Worm (Caenorhabditis elegans): ENCODE measurements around the gene fli-1.

Gene fli-1

DNA sequence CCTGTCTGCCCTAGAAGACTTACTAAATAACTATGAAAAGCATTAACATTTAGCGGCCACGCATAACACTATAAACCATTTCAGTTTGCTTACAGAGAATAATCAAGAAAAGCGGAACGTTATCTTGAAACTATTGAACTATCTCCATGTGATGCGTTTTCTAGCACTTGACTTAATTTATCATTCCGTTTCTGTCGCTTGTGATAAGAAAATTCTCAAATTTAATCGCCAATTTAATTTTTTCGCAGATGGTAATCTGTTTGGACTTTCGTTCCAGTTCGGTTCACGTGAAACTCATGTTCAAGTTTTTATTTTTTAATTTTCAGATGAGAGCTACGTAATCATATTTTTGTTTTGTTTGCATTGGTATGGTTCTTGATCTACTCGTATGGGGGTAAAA lies 26.6 kb downstream of the fli-1 start:
- no peak for TF ChIP-seq unc-62 (GFP tag; optimal IDR thresholded peaks at IDR 0.05)

ce11 chrIII:8656055-8656454 lies 27.5 kb downstream of the fli-1 start:
- TF ChIP-seq unc-62 (GFP tag; optimal IDR thresholded peaks at IDR 0.05), result no peak

- no peak for TF ChIP-seq unc-62 (GFP tag; optimal IDR thresholded peaks at IDR 0.05)
Measured at ce11 chrIII:8655412-8655811, 28.1 kb downstream of the fli-1 start.

DNA sequence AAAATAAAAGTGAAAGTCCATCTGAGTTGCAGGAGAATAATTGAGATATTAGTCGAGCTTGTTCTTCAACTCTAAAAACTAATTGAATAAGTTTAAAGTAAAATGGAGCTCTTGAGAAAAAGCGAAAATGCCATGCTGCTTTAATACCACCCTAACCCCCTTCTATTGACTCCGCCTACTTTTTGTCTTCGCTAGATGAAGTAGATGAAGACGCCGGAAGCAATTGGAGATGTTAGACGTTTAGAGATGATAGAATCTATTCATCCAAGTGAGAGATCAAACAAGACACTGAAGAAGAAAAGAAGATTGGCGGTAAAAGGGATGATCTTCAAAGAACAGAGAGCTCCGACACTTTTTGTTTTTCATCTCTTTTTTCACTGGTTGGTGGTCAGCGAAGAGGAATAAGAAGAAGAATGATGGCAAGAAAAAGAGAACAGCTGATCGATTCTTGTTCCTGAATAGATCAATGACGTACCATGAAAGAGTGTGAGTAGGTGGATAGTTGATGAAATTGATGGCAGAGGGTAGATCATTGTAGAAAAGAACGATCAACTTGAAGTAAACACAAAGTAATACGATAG lies 29.0 kb downstream of the fli-1 start:
- TF ChIP-seq unc-62 (GFP tag; optimal IDR thresholded peaks at IDR 0.05), result no peak

DNA sequence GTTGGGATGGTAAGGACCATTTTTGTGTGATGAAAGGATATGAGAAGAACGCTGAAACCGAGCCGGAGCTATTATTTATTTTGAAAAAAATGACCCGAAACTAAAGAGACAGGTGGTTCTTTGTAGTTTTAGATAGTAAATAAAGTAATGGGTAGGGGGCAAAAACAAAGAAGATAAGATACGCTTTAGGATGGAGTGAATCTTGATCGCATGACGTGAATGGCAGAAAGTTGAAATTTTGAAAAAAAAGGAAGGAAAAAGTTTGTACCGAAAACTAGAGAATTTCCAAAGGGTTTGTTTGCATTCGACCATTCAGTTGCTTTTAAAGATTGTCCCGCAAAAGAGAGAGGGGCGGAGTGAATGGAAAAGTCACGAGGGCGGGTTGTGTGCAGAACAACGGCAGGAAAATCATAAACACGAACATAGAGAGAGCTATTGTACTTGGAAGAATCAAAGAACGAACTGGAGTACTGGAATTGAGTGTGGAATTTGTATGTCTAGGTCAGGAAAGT lies 29.6 kb downstream of the fli-1 start, which contains the start of gene F22B7.9:
Gene F22B7.9 (minus strand): TSS at position 51 of the 512 bp plus-strand sequence.
- TF ChIP-seq unc-62 (GFP tag; optimal IDR thresholded peaks at IDR 0.05), result no peak

DNA sequence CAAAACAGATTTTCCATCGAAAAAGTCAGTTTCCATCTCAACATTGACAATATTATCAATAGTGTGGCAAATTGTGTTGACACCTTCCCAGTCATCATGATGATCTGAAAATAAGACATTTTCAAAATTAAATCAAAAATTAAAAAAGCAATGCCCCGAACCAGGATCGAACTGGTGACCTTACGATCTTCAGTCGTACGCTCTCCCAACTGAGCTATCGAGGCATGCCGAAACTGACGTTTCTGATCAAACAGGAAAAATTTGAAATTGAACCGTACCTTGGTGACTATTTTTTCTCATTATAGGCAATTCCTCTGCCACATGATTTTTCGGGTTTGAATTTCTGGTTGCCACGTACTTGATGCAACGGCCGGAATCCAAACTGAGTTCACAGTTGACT lies 30.1 kb downstream of the fli-1 start:
- no peak for TF ChIP-seq unc-62 (GFP tag; optimal IDR thresholded peaks at IDR 0.05)

DNA sequence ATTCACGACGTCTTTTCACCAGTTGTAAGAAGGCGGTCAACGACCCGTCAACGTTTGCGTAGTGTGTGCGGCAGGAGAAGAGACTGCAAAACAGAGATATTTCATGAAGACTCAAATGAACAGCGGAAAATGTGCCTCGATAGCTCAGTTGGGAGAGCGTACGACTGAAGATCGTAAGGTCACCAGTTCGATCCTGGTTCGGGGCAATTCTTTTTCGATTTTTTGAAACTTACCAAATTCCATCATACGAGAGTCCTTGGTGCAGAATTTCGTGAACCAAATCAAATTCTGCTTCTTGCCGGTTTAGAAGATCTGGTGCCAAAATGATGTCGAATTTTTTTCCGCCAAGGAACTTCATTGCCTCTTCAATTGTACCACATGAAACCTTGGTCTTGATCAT lies 30.6 kb downstream of the fli-1 start:
- TF ChIP-seq unc-62 (GFP tag; optimal IDR thresholded peaks at IDR 0.05), result no peak

DNA sequence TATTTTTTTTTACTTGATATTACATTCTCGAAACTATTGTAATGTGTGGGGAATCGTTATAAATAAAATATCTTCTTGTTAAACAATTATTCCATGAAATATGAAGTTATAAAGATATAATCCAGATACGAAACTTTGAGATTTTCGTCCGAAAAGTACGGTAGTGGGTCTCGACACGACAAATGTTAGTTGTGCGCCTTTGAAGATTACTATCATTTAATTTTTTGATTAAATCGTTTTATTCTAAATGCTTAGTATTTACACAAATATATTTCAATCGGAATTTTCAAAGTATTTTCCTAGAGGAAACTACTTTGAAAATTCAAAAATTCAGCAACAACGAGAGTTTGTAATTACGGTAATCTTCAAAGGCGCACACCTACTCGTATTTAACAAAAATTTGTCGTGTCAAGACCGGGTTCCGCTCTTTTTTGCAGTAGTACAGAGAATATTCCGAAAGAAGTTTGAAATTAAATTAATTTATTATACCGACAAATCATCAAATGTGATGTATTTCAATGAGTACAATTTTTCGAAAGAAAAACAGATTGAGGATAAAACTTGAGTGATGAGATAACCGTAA lies 31.3 kb downstream of the fli-1 start:
- TF ChIP-seq unc-62 (GFP tag; optimal IDR thresholded peaks at IDR 0.05), result no peak

- no peak for TF ChIP-seq unc-62 (GFP tag; optimal IDR thresholded peaks at IDR 0.05)
Measured at ce11 chrIII:8650235-8650817, 33.2 kb downstream of the fli-1 start, which contains the start of gene flp-23. TSS of gene flp-23 (plus strand) at chrIII:8650767.

ce11 chrIII:8648589-8648988 lies 34.9 kb downstream of the fli-1 start, which contains the start of gene F22B7.3:
TSS of gene F22B7.3 (plus strand) at chrIII:8648889.
- TF ChIP-seq unc-62 (GFP tag; optimal IDR thresholded peaks at IDR 0.05), result no peak

DNA sequence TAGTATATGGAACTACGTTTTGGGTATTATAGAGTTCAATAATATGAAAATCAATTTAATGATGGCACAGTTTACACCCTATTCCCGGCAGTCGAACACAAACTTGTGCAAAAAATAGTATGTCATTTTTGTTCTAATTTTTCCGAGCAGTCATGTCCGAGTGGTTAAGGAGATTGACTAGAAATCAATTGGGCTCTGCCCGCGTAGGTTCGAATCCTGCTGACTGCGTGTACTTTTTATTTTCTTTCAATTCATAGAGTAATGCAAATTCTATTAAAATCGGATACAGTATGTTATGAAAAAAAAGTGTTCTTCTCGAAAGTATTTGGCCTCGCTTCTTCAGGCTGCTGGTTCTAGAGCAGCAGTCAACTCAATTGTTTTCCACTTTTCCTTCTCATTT lies 37.5 kb downstream of the fli-1 start:
- no peak for TF ChIP-seq unc-62 (GFP tag; optimal IDR thresholded peaks at IDR 0.05)

DNA sequence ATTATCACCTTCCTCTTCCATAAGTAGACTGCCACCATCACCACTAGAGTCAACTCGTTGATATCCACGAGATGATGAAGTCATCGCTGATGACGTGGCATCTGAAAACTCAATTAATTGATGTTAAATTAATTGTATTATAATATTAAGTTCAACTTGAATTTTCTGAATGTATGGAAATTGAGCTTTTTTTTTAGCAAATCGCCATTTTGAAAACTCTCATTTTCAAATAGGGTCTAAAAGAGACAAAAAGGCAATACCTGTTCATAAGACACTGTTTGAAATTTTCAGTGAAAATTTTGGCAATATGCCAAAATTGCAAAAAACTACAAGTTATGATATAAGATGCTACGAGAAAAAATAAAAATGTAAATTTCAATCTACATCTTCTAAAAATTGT lies 39.9 kb downstream of the fli-1 start, which contains the start of gene twk-7:
Gene twk-7 (minus strand): TSS at position 101 of the 400 bp plus-strand sequence.
- TF ChIP-seq unc-62 (GFP tag; optimal IDR thresholded peaks at IDR 0.05), result no peak

- TF ChIP-seq unc-62 (GFP tag; optimal IDR thresholded peaks at IDR 0.05), result no peak
Measured at ce11 chrIII:8639188-8639795, 44.2 kb downstream of the fli-1 start, which contains the start of gene fip-1. TSS of gene fip-1 (plus strand) at chrIII:8639745.

- TF ChIP-seq unc-62 (GFP tag; optimal IDR thresholded peaks at IDR 0.05), result no peak
Measured at ce11 chrIII:8636803-8637202, 46.7 kb downstream of the fli-1 start.

- TF ChIP-seq unc-62 (GFP tag; optimal IDR thresholded peaks at IDR 0.05), result no peak
Measured at ce11 chrIII:8630833-8631232, 52.7 kb downstream of the fli-1 start, which contains the start of gene dnj-10. TSS of gene dnj-10 (plus strand) at chrIII:8631165.

ce11 chrIII:8628405-8628982 lies 55.0 kb downstream of the fli-1 start, which contains the start of the genes polk-1 and gpr-1:
TSS of gene polk-1 (minus strand) at chrIII:8628590.
TSS of gene gpr-1 (plus strand) at chrIII:8628932.
- no peak for TF ChIP-seq unc-62 (GFP tag; optimal IDR thresholded peaks at IDR 0.05)
